Fruit fly (Drosophila melanogaster): ENCODE data around the gene CG9399.

CG9399 gene

dm6 chr3R:9563240-9563992, 10.6 kb downstream of the CG9399 start, which contains the start of the genes CG9393 and Vps45 (continued):
- TF ChIP-seq CG31224 (GFP tag; IDR thresholded peaks at IDR 0.05): no peak
- TF ChIP-seq CG3838 (GFP tag; optimal IDR thresholded peaks at IDR 0.05): no peak
- peak; percentile 66 for TF ChIP-seq CG4424 (GFP tag; optimal IDR thresholded peaks at IDR 0.05)
- no peak for TF ChIP-seq salm (tag; optimal IDR thresholded peaks at IDR 0.05)
- TF ChIP-seq Ets97D (GFP tag; optimal IDR thresholded peaks at IDR 0.05): peak; percentile 77
- peak; percentile 72 for TF ChIP-seq Myb (GFP tag; optimal IDR thresholded peaks at IDR 0.05)
- no peak for TF ChIP-seq Blimp-1 (GFP tag; optimal IDR thresholded peaks at IDR 0.05)
- peak; percentile 70 for TF ChIP-seq B-H2 (GFP tag; optimal IDR thresholded peaks at IDR 0.05)
- no peak for TF ChIP-seq Hmr (GFP tag; optimal IDR thresholded peaks at IDR 0.05)
- no peak for TF ChIP-seq CG1792 (GFP tag; optimal IDR thresholded peaks at IDR 0.05)
- no peak for TF ChIP-seq CG8478 (optimal IDR thresholded peaks at IDR 0.05)
- peak; percentile 7 for TF ChIP-seq CG8944 (GFP tag; optimal IDR thresholded peaks at IDR 0.05)
- TF ChIP-seq CG13424 (tag; optimal IDR thresholded peaks at IDR 0.05): peak; percentile 74
- peak; percentile 87 for TF ChIP-seq CG7963 (GFP tag; IDR thresholded peaks at IDR 0.05; ENCODE audit: partially characterized antibody)
- TF ChIP-seq Sox102F (GFP tag; optimal IDR thresholded peaks at IDR 0.05): no peak
- TF ChIP-seq tap (tag; optimal IDR thresholded peaks at IDR 0.05): no peak
- TF ChIP-seq Lhr (GFP tag; optimal IDR thresholded peaks at IDR 0.05): no peak
- peak; percentile 48 for TF ChIP-seq Bteb2 (GFP tag; optimal IDR thresholded peaks at IDR 0.05)
- peak; percentile 9; the same call in 1 of the 2 replicates for TF ChIP-seq Adf1 (GFP tag; IDR thresholded peaks at IDR 0.05)
- peak; percentile 55 for TF ChIP-seq ssp (GFP tag; IDR thresholded peaks at IDR 0.05)
- no peak for TF ChIP-seq Drgx (GFP tag; IDR thresholded peaks at IDR 0.05)
- TF ChIP-seq CG11247 (GFP tag; IDR thresholded peaks at IDR 0.05): no peak
- TF ChIP-seq wek (GFP tag; optimal IDR thresholded peaks at IDR 0.05): no peak
- 0 out of 3 replicates have a peak, but pooled peaks have one; percentile 16 for TF ChIP-seq dysf (GFP tag; IDR thresholded peaks at IDR 0.05)
- TF ChIP-seq jing (GFP tag; optimal IDR thresholded peaks at IDR 0.05): no peak
- TF ChIP-seq Tbp (GFP tag; optimal IDR thresholded peaks at IDR 0.05): peak; percentile 18
- TF ChIP-seq CG10274 (GFP tag; optimal IDR thresholded peaks at IDR 0.05): no peak
- no peak for TF ChIP-seq Stat92E (GFP tag; optimal IDR thresholded peaks at IDR 0.05)
- TF ChIP-seq CG18011 (GFP tag; optimal IDR thresholded peaks at IDR 0.05): peak; percentile 25
- TF ChIP-seq ash1 (GFP tag; optimal IDR thresholded peaks at IDR 0.05): no peak
- no peak for TF ChIP-seq CG31365 (tag; optimal IDR thresholded peaks at IDR 0.05)
- TF ChIP-seq MESR4 (GFP tag; optimal IDR thresholded peaks at IDR 0.05): peak; percentile 34
- peak; percentile 89 for TF ChIP-seq mld (GFP tag; IDR thresholded peaks at IDR 0.05; ENCODE audit: partially characterized antibody)
- peak; percentile 16 for TF ChIP-seq trh (GFP tag; optimal IDR thresholded peaks at IDR 0.05)
- TF ChIP-seq tna (GFP tag; IDR thresholded peaks at IDR 0.05; ENCODE audit: partially characterized antibody): peak; percentile 87
- TF ChIP-seq C15 (GFP tag; IDR thresholded peaks at IDR 0.05): no peak
- peak; percentile 91 for TF ChIP-seq Dref (GFP tag; IDR thresholded peaks at IDR 0.05)
- TF ChIP-seq pho (GFP tag; optimal IDR thresholded peaks at IDR 0.05): peak; percentile 81
- peak; percentile 55 for TF ChIP-seq bcd (GFP tag; optimal IDR thresholded peaks at IDR 0.05)
- TF ChIP-seq Gsc (GFP tag; IDR thresholded peaks at IDR 0.05): no peak
- TF ChIP-seq lilli (GFP tag; optimal IDR thresholded peaks at IDR 0.05): peak; percentile 84
- TF ChIP-seq CG32772 (GFP tag; IDR thresholded peaks at IDR 0.05): peak; percentile 65
- peak; percentile 94 for TF ChIP-seq sens (GFP tag)
- TF ChIP-seq CG11504 (tag; optimal IDR thresholded peaks at IDR 0.05): no peak
- TF ChIP-seq CG2889 (GFP tag; IDR thresholded peaks at IDR 0.05): 0 out of 3 replicates have a peak, but pooled peaks have one; percentile 4
- peak; percentile 94 for TF ChIP-seq HLH4C (GFP tag; IDR thresholded peaks at IDR 0.05; ENCODE audit: partially characterized antibody)
- no peak for TF ChIP-seq CG10147 (GFP tag; optimal IDR thresholded peaks at IDR 0.05)
- no peak for TF ChIP-seq sd (tag; optimal IDR thresholded peaks at IDR 0.05)
- peak; percentile 27 for TF ChIP-seq Oli (tag; optimal IDR thresholded peaks at IDR 0.05)
- TF ChIP-seq Lim3 (GFP tag; IDR thresholded peaks at IDR 0.05): no peak

Measured in whole organism, embryonic.